Comparison of ENCODE assay signal across 1 fruit fly cellular context in genomic region chr3R:26280403-26280802, dm6.
TF ChIP-seq lines count a peak whose summit lies in the region.

No protein-coding gene starts in this region.

TF ChIP-seq in whole organism, embryonic, 481 proteins besides CTCF, POLR2A, EP300 and RAD21 (continued from another document and continues in another):
- TF ChIP-seq rib (GFP tag; IDR thresholded peaks at IDR 0.05; lab: Robert Waterston, UW) (no peak), YL-1 (GFP tag; optimal IDR thresholded peaks at IDR 0.05; lab: Kevin White, UChicago) (no peak), CG4730 (GFP tag; IDR thresholded peaks at IDR 0.05; lab: Robert Waterston, UW) (0 out of 2 replicates have a peak, but pooled peaks have one; percentile 29), lilli (GFP tag; optimal IDR thresholded peaks at IDR 0.05; lab: Kevin White, UChicago) (peak; percentile 57), az2 (GFP tag; optimal IDR thresholded peaks at IDR 0.05; lab: Kevin White, UChicago) (peak; percentile 6), E2f1 (GFP tag; IDR thresholded peaks at IDR 0.05; lab: Robert Waterston, UW) (peak; percentile 65), cato (GFP tag; optimal IDR thresholded peaks at IDR 0.05; lab: Kevin White, UChicago; ENCODE audit: borderline replicate concordance) (no peak), row (GFP tag; IDR thresholded peaks at IDR 0.05; lab: Robert Waterston, UW) (peak; percentile 73; the same call in 2 of the 3 replicates), CG17186 (GFP tag; optimal IDR thresholded peaks at IDR 0.05; lab: Kevin White, UChicago) (no peak), CG8478 (optimal IDR thresholded peaks at IDR 0.05; lab: Kevin White, UChicago) (no peak), CG1529 (GFP tag; optimal IDR thresholded peaks at IDR 0.05; lab: Kevin White, UChicago) (no peak), CG18262 (tag; optimal IDR thresholded peaks at IDR 0.05; lab: Kevin White, UChicago) (no peak), peb (GFP tag; IDR thresholded peaks at IDR 0.05; lab: Robert Waterston, UW) (0 out of 2 replicates have a peak, but pooled peaks have one; percentile 28), dati (GFP tag; IDR thresholded peaks at IDR 0.05; lab: Robert Waterston, UW) (0 out of 2 replicates have a peak, but pooled peaks have one; percentile 38), CG32767 (GFP tag; IDR thresholded peaks at IDR 0.05; lab: Robert Waterston, UW) (no peak), maf-S (GFP tag; optimal IDR thresholded peaks at IDR 0.05; lab: Kevin White, UChicago) (no peak), sr (GFP tag; IDR thresholded peaks at IDR 0.05; lab: Robert Waterston, UW) (no peak; the same call in 2 of the 3 replicates), CG3726 (GFP tag; IDR thresholded peaks at IDR 0.05; lab: Robert Waterston, UW) (0 out of 3 replicates have a peak, but pooled peaks have one; percentile 23), NK7.1 (GFP tag; optimal IDR thresholded peaks at IDR 0.05; lab: Kevin White, UChicago) (no peak), Hr39 (optimal IDR thresholded peaks at IDR 0.05; lab: Kevin White, UChicago) (no peak), HHEX (GFP tag; optimal IDR thresholded peaks at IDR 0.05; lab: Kevin White, UChicago) (peak; percentile 51), CG12071 (GFP tag; optimal IDR thresholded peaks at IDR 0.05; lab: Kevin White, UChicago) (peak; percentile 32), ewg (GFP tag; optimal IDR thresholded peaks at IDR 0.05; lab: Kevin White, UChicago) (peak; percentile 35), sug (tag; optimal IDR thresholded peaks at IDR 0.05; lab: Kevin White, UChicago) (peak; percentile 17), HLH54F (GFP tag; optimal IDR thresholded peaks at IDR 0.05; lab: Kevin White, UChicago) (no peak), CG15514 (GFP tag; optimal IDR thresholded peaks at IDR 0.05; lab: Kevin White, UChicago) (peak; percentile 65), CG7786 (GFP tag; optimal IDR thresholded peaks at IDR 0.05; lab: Kevin White, UChicago) (no peak), dysf (GFP tag; IDR thresholded peaks at IDR 0.05; lab: Robert Waterston, UW) (peak; percentile 76; the same call in 2 of the 3 replicates), CG32772 (GFP tag; IDR thresholded peaks at IDR 0.05; lab: Robert Waterston, UW) (peak; percentile 39; the same call in 1 of the 2 replicates), CG12219 (GFP tag; optimal IDR thresholded peaks at IDR 0.05; lab: Kevin White, UChicago) (peak; percentile 16), sima (GFP tag; optimal IDR thresholded peaks at IDR 0.05; lab: Kevin White, UChicago) (no peak), dmrt99B (tag; optimal IDR thresholded peaks at IDR 0.05; lab: Kevin White, UChicago) (peak; percentile 69), MBD-R2 (GFP tag; IDR thresholded peaks at IDR 0.05; lab: Robert Waterston, UW) (no peak), grau (tag; optimal IDR thresholded peaks at IDR 0.05; lab: Kevin White, UChicago) (peak; percentile 61), salm (tag; optimal IDR thresholded peaks at IDR 0.05; lab: Kevin White, UChicago) (no peak), CG8359 (GFP tag; optimal IDR thresholded peaks at IDR 0.05; lab: Kevin White, UChicago; ENCODE audit: borderline replicate concordance) (no peak), CG7839 (tag; optimal IDR thresholded peaks at IDR 0.05; lab: Kevin White, UChicago) (peak; percentile 59), chn (GFP tag; optimal IDR thresholded peaks at IDR 0.05; lab: Kevin White, UChicago) (peak; percentile 12), cas (GFP tag; IDR thresholded peaks at IDR 0.05; lab: Robert Waterston, UW) (no peak), CG13296 (GFP tag; optimal IDR thresholded peaks at IDR 0.05; lab: Kevin White, UChicago) (peak; percentile 49), CG10147 (GFP tag; optimal IDR thresholded peaks at IDR 0.05; lab: Kevin White, UChicago) (peak; percentile 36), en (GFP tag; optimal IDR thresholded peaks at IDR 0.05; lab: Kevin White, UChicago) (no peak), ato (GFP tag; IDR thresholded peaks at IDR 0.05; lab: Robert Waterston, UW; ENCODE audit: partially characterized antibody) (no peak), MTF-1 (GFP tag; optimal IDR thresholded peaks at IDR 0.05; lab: Kevin White, UChicago; ENCODE audit: borderline replicate concordance) (no peak), CG17359 (tag; optimal IDR thresholded peaks at IDR 0.05; lab: Kevin White, UChicago) (peak; percentile 66), Xbp1 (GFP tag; optimal IDR thresholded peaks at IDR 0.05; lab: Kevin White, UChicago) (peak; percentile 57), pan (optimal IDR thresholded peaks at IDR 0.05; lab: Kevin White, UChicago) (no peak), pan (GFP tag; optimal IDR thresholded peaks at IDR 0.05 in 1 of 2, IDR thresholded peaks at IDR 0.05 in 1 of 2) (peak in 1 of 2 experiments; percentile 72), Sox102F (GFP tag; optimal IDR thresholded peaks at IDR 0.05; lab: Kevin White, UChicago) (peak; percentile 51), CG8924 (tag; optimal IDR thresholded peaks at IDR 0.05; lab: Kevin White, UChicago) (peak; percentile 30), pho (GFP tag; optimal IDR thresholded peaks at IDR 0.05; lab: Kevin White, UChicago) (peak; percentile 29), CG15696 (tag; optimal IDR thresholded peaks at IDR 0.05; lab: Kevin White, UChicago) (no peak), Bdp1 (GFP tag; optimal IDR thresholded peaks at IDR 0.05; lab: Kevin White, UChicago) (no peak), CG2875 (GFP tag; optimal IDR thresholded peaks at IDR 0.05; lab: Kevin White, UChicago) (no peak), lab (GFP tag; optimal IDR thresholded peaks at IDR 0.05; lab: Kevin White, UChicago) (peak; percentile 89), CkIIα-i1 (GFP tag; IDR thresholded peaks at IDR 0.05; lab: Robert Waterston, UW) (no peak), fd96Cb (tag; optimal IDR thresholded peaks at IDR 0.05; lab: Kevin White, UChicago) (peak; percentile 17), CG10209 (GFP tag; optimal IDR thresholded peaks at IDR 0.05; lab: Kevin White, UChicago) (peak; percentile 38), wor (GFP tag; IDR thresholded peaks at IDR 0.05; lab: Robert Waterston, UW) (0 out of 2 replicates have a peak, but pooled peaks have one; percentile 14), CG13894 (tag; optimal IDR thresholded peaks at IDR 0.05; lab: Kevin White, UChicago) (peak; percentile 77), gem (tag; optimal IDR thresholded peaks at IDR 0.05; lab: Kevin White, UChicago) (peak; percentile 63), prd (optimal IDR thresholded peaks at IDR 0.05; lab: Kevin White, UChicago) (no peak), prd (GFP tag; IDR thresholded peaks at IDR 0.05; lab: Robert Waterston, UW) (peak; percentile 71), Rfx (GFP tag; IDR thresholded peaks at IDR 0.05; lab: Robert Waterston, UW) (peak; percentile 74), CG3281 (GFP tag; optimal IDR thresholded peaks at IDR 0.05; lab: Kevin White, UChicago) (peak; percentile 63), ind (GFP tag; optimal IDR thresholded peaks at IDR 0.05; lab: Kevin White, UChicago) (peak; percentile 46), cg (GFP tag; optimal IDR thresholded peaks at IDR 0.05; lab: Kevin White, UChicago) (no peak), vfl (GFP tag; optimal IDR thresholded peaks at IDR 0.05; lab: Kevin White, UChicago) (peak; percentile 10), CoRest (tag; optimal IDR thresholded peaks at IDR 0.05; lab: Kevin White, UChicago) (peak; percentile 49), CG31224 (GFP tag; IDR thresholded peaks at IDR 0.05; lab: Robert Waterston, UW) (0 out of 2 replicates have a peak, but pooled peaks have one; percentile 23), Hr51 (GFP tag; optimal IDR thresholded peaks at IDR 0.05; lab: Kevin White, UChicago) (peak; percentile 19 to 49), cwo (GFP tag; optimal IDR thresholded peaks at IDR 0.05; lab: Kevin White, UChicago) (peak; percentile 75), tap (tag; optimal IDR thresholded peaks at IDR 0.05; lab: Kevin White, UChicago) (peak; percentile 36), CG1233 (GFP tag; optimal IDR thresholded peaks at IDR 0.05; lab: Kevin White, UChicago) (peak; percentile 34), Trl (optimal IDR thresholded peaks at IDR 0.05; lab: Kevin White, UChicago) (no peak), Trl (GFP tag; optimal IDR thresholded peaks at IDR 0.05; lab: Kevin White, UChicago) (no peak), CG12769 (tag; optimal IDR thresholded peaks at IDR 0.05; lab: Kevin White, UChicago) (peak; percentile 62), Lhr (GFP tag; optimal IDR thresholded peaks at IDR 0.05; lab: Kevin White, UChicago) (no peak), kay (GFP tag; optimal IDR thresholded peaks at IDR 0.05; lab: Kevin White, UChicago) (no peak), NfI (GFP tag; optimal IDR thresholded peaks at IDR 0.05; lab: Kevin White, UChicago) (peak; percentile 50), CG2199 (GFP tag; IDR thresholded peaks at IDR 0.05; lab: Robert Waterston, UW) (no peak), CG12155 (GFP tag; optimal IDR thresholded peaks at IDR 0.05; lab: Kevin White, UChicago) (peak; percentile 12), HLH3B (GFP tag; IDR thresholded peaks at IDR 0.05; lab: Robert Waterston, UW) (0 out of 2 replicates have a peak, but pooled peaks have one; percentile 49), CG17568 (GFP tag; optimal IDR thresholded peaks at IDR 0.05; lab: Kevin White, UChicago) (peak; percentile 28), ap (GFP tag; IDR thresholded peaks at IDR 0.05; lab: Robert Waterston, UW) (peak; percentile 27; the same call in 1 of the 2 replicates), Aef1 (GFP tag; IDR thresholded peaks at IDR 0.05; lab: Robert Waterston, UW) (peak; percentile 46; the same call in 2 of the 3 replicates), CG18619 (GFP tag; optimal IDR thresholded peaks at IDR 0.05; lab: Kevin White, UChicago) (peak; percentile 35), ttk (GFP tag; IDR thresholded peaks at IDR 0.05; lab: Robert Waterston, UW) (peak; percentile 47; the same call in 1 of the 2 replicates), CG9932 (GFP tag; IDR thresholded peaks at IDR 0.05; lab: Robert Waterston, UW) (peak; percentile 58), Nf-YA (GFP tag; IDR thresholded peaks at IDR 0.05; lab: Robert Waterston, UW) (peak; percentile 37; the same call in 1 of the 2 replicates), CG9817 (tag; optimal IDR thresholded peaks at IDR 0.05; lab: Kevin White, UChicago) (peak; percentile 59), CG17385 (GFP tag; optimal IDR thresholded peaks at IDR 0.05; lab: Kevin White, UChicago) (peak; percentile 22), E2f2 (GFP tag; IDR thresholded peaks at IDR 0.05; lab: Robert Waterston, UW) (0 out of 2 replicates have a peak, but pooled peaks have one; percentile 10), Blimp-1 (GFP tag; optimal IDR thresholded peaks at IDR 0.05; lab: Kevin White, UChicago) (peak; percentile 17), ab (GFP tag; optimal IDR thresholded peaks at IDR 0.05; lab: Kevin White, UChicago) (no peak), Ptx1 (GFP tag; IDR thresholded peaks at IDR 0.05; lab: Robert Waterston, UW) (peak; percentile 66), CG7372 (GFP tag; IDR thresholded peaks at IDR 0.05; lab: Robert Waterston, UW) (0 out of 2 replicates have a peak, but pooled peaks have one; percentile 11), CG9727 (GFP tag; optimal IDR thresholded peaks at IDR 0.05; lab: Kevin White, UChicago) (peak; percentile 21), CG7556 (GFP tag; optimal IDR thresholded peaks at IDR 0.05; lab: Kevin White, UChicago) (peak; percentile 61), ems (GFP tag; optimal IDR thresholded peaks at IDR 0.05; lab: Kevin White, UChicago) (peak; percentile 21), lmd (GFP tag; IDR thresholded peaks at IDR 0.05; lab: Robert Waterston, UW) (peak; percentile 60; the same call in 1 of the 2 replicates), usp (GFP tag; optimal IDR thresholded peaks at IDR 0.05; lab: Kevin White, UChicago) (no peak), CG3065 (GFP tag; optimal IDR thresholded peaks at IDR 0.05; lab: Kevin White, UChicago) (no peak), NFAT (GFP tag; IDR thresholded peaks at IDR 0.05; lab: Robert Waterston, UW) (0 out of 2 replicates have a peak, but pooled peaks have one; percentile 18), Atf6 (GFP tag; IDR thresholded peaks at IDR 0.05; lab: Robert Waterston, UW) (peak; percentile 66; the same call in 1 of the 2 replicates), CG7357 (GFP tag; IDR thresholded peaks at IDR 0.05; lab: Robert Waterston, UW) (0 out of 3 replicates have a peak, but pooled peaks have one; percentile 26), tgo (GFP tag; IDR thresholded peaks at IDR 0.05; lab: Robert Waterston, UW) (peak; percentile 64; the same call in 2 of the 3 replicates), dpn (GFP tag; optimal IDR thresholded peaks at IDR 0.05; lab: Kevin White, UChicago) (peak in 1 of 2 experiments; percentile 44), CG30403 (GFP tag; optimal IDR thresholded peaks at IDR 0.05; lab: Kevin White, UChicago) (peak; percentile 37), ase (GFP tag; IDR thresholded peaks at IDR 0.05; lab: Robert Waterston, UW) (peak; percentile 16; the same call in 1 of the 3 replicates), Fer1 (GFP tag; optimal IDR thresholded peaks at IDR 0.05; lab: Kevin White, UChicago) (peak; percentile 84), Hmr (GFP tag; optimal IDR thresholded peaks at IDR 0.05; lab: Kevin White, UChicago) (peak; percentile 79), CG2678 (tag; optimal IDR thresholded peaks at IDR 0.05; lab: Kevin White, UChicago) (peak; percentile 72), CG6854 (GFP tag; optimal IDR thresholded peaks at IDR 0.05; lab: Kevin White, UChicago) (peak; percentile 53), fu2 (GFP tag; optimal IDR thresholded peaks at IDR 0.05; lab: Kevin White, UChicago) (no peak), CG18011 (GFP tag; optimal IDR thresholded peaks at IDR 0.05; lab: Kevin White, UChicago) (no peak), tio (GFP tag; optimal IDR thresholded peaks at IDR 0.05; lab: Kevin White, UChicago) (peak; percentile 26), crol (GFP tag; IDR thresholded peaks at IDR 0.05; lab: Robert Waterston, UW) (no peak), tin (GFP tag; optimal IDR thresholded peaks at IDR 0.05; lab: Kevin White, UChicago) (peak; percentile 25), Asciz (GFP tag; optimal IDR thresholded peaks at IDR 0.05; lab: Kevin White, UChicago) (peak; percentile 28), CG2120 (GFP tag; optimal IDR thresholded peaks at IDR 0.05; lab: Kevin White, UChicago) (peak; percentile 80), Hr78 (GFP tag; optimal IDR thresholded peaks at IDR 0.05; lab: Kevin White, UChicago) (no peak), sd (tag; optimal IDR thresholded peaks at IDR 0.05; lab: Kevin White, UChicago) (peak; percentile 46), Ada2b (GFP tag; IDR thresholded peaks at IDR 0.05; lab: Robert Waterston, UW) (peak; percentile 49), Chrac-16 (GFP tag; optimal IDR thresholded peaks at IDR 0.05; lab: Kevin White, UChicago) (peak; percentile 20), CG14441 (GFP tag; IDR thresholded peaks at IDR 0.05; lab: Robert Waterston, UW) (peak; percentile 52; the same call in 1 of the 2 replicates), CG2889 (GFP tag; IDR thresholded peaks at IDR 0.05; lab: Robert Waterston, UW) (0 out of 3 replicates have a peak, but pooled peaks have one; percentile 31), Dbx (GFP tag; IDR thresholded peaks at IDR 0.05; lab: Robert Waterston, UW) (peak; percentile 74)
